Fruit fly (Drosophila melanogaster) S2 (cell line): ENCODE results near the gene EndoA.

Source experiments
- CG8478 ChIP-seq: fragments of >200 bp; optimal IDR thresholded peaks from 2 replicates; lab custom pipeline; 2018
- CTCF ChIP-seq, 2 experiments: fragments of >200 bp; optimal IDR thresholded peaks; 2 replicates each; lab custom pipeline; 2018

DNA sequence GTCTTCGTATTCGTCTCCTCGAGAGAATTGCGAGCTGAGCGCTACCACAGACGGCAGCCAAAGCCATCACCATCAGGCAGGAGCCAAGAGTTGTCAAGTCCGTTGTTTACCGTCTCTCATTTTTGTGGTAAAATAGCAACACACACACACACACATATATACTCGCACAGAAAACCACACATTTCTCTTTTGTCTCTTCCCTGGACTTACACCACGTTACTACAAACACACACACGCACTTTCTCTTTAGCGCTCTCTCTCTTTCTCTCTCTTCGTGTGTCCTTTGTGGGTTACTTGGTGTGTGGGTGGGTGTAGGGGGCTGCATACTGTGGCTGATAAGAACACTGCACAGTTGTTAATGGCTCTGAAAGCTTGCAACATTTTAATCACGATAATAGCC, 25.3 kb downstream of the EndoA start:
- TF ChIP-seq CTCF (optimal IDR thresholded peaks at IDR 0.05; lab: Kevin White, UChicago) (no peak), CG8478 (lab: Kevin White, UChicago) (no peak)
